Fruit fly (Drosophila melanogaster) whole organism, prepupa: ENCODE data around the gene Eip75B.

Source experiments
- CG16779 ChIP-seq: fragments of 200-800 bp; sonication (Bioruptor generic); optimal IDR thresholded peaks from 3 replicates; lab custom pipeline; 2017; ENCODE audit warnings: missing biosample characterization, mild to moderate bottlenecking, missing genetic modification characterization
- CG6276 ChIP-seq: fragments of 200-800 bp; sonication (Bioruptor generic); optimal IDR thresholded peaks from 2 replicates; lab custom pipeline; 2017; ENCODE audit warnings: missing biosample characterization, mild to moderate bottlenecking, missing genetic modification characterization
- CG6792 ChIP-seq: fragments of 200-800 bp; sonication (Bioruptor generic); optimal IDR thresholded peaks from 3 replicates; lab custom pipeline; 2016; ENCODE audit warnings: missing biosample characterization, missing genetic modification characterization
- CG6808 ChIP-seq: fragments of 200-800 bp; sonication (Bioruptor generic); optimal IDR thresholded peaks from 3 replicates; lab custom pipeline; 2017; ENCODE audit warnings: missing biosample characterization, missing genetic modification characterization, mild to moderate bottlenecking, moderate library complexity, missing genetic modification reagents
- CG9139 ChIP-seq: fragments of 200-800 bp; sonication (Bioruptor generic); optimal IDR thresholded peaks from 3 replicates; lab custom pipeline; 2017; ENCODE audit warnings: missing biosample characterization, mild to moderate bottlenecking, missing genetic modification characterization
- Eip75B ChIP-seq: fragments of 200-800 bp; sonication (Bioruptor generic); optimal IDR thresholded peaks from 3 replicates; lab custom pipeline; 2016; ENCODE audit warnings: missing biosample characterization, missing genetic modification characterization
- Ets21C ChIP-seq: fragments of 200-800 bp; sonication (Bioruptor generic); optimal IDR thresholded peaks from 3 replicates; lab custom pipeline; 2016; ENCODE audit warnings: missing biosample characterization, missing genetic modification characterization
- Hr4 ChIP-seq: fragments of 200-800 bp; sonication (Bioruptor generic); optimal IDR thresholded peaks from 3 replicates; lab custom pipeline; 2016; ENCODE audit warnings: missing biosample characterization, missing genetic modification characterization
- salr ChIP-seq, 2 experiments: fragments of 200-800 bp; sonication (Bioruptor generic); optimal IDR thresholded peaks; 3 replicates each; lab custom pipeline; 2016 to 2018; ENCODE audit warnings: missing biosample characterization in 2 of 2, missing genetic modification characterization in 2 of 2, mild to moderate bottlenecking in 1 of 2

- TF ChIP-seq CG6792 (GFP tag; lab: Kevin White, UChicago) (no peak), Eip75B (GFP tag; lab: Kevin White, UChicago) (no peak), salr (GFP tag; optimal IDR thresholded peaks at IDR 0.05; lab: Kevin White, UChicago) (no peak), CG6276 (GFP tag; lab: Kevin White, UChicago) (no peak), CG16779 (tag; lab: Kevin White, UChicago) (no peak), CG9139 (GFP tag; lab: Kevin White, UChicago) (no peak), Hr4 (GFP tag; lab: Kevin White, UChicago) (no peak), CG6808 (GFP tag; lab: Kevin White, UChicago) (no peak), Ets21C (GFP tag; lab: Kevin White, UChicago) (no peak)
Measured at dm6 chr3L:18022479-18022950, 42.0 kb downstream of the Eip75B start.
